Worm (Caenorhabditis elegans) whole organism, L4 larva: Measurements from ENCODE around the gene ZC84.6.

Experiments
- ama-1 ChIP-seq: fragments of 150-350 bp; optimal IDR thresholded peaks from 2 replicates; lab custom pipeline; 2014; ENCODE audit warnings: inconsistent platforms, mixed read lengths
- ces-1 ChIP-seq: fragments of 150-350 bp; sonication (generic microtip); optimal IDR thresholded peaks from 4 replicates; lab custom pipeline; 2014; ENCODE audit warnings: missing biosample characterization, missing genetic modification reagents, missing genetic modification characterization
- hlh-30 ChIP-seq: sonication (generic microtip); optimal IDR thresholded peaks from 2 replicates; lab custom pipeline; 2017; ENCODE audit warnings: antibody characterized with exemption, mild to moderate bottlenecking, missing genetic modification characterization, missing compliant biosample characterization; ENCODE audit not compliant: insufficient read depth
- madf-5 ChIP-seq, 2 experiments: fragments of 200-800 bp; sonication (Bioruptor generic); IDR thresholded peaks; 2 replicates each; pipeline ENCODE4 v1.3.6; 2022; ENCODE audit warnings: missing compliant biosample characterization in 2 of 2, missing genetic modification characterization in 2 of 2
- pha-4 ChIP-seq, 2 experiments: fragments of 150-350 bp in 1 of 2; fragments of 200-800 bp in 1 of 2; sonication (Bioruptor generic) in 1 of 2; IDR thresholded peaks in 1 of 2; optimal IDR thresholded peaks in 1 of 2; 2 replicates each; pipeline versions ENCODE4 v1.3.6 to Lab custom; 2014 to 2022; ENCODE audit warnings: missing genetic modification characterization in 2 of 2, missing genetic modification reagents in 2 of 2, missing biosample characterization in 1 of 2, missing compliant biosample characterization in 1 of 2

DNA sequence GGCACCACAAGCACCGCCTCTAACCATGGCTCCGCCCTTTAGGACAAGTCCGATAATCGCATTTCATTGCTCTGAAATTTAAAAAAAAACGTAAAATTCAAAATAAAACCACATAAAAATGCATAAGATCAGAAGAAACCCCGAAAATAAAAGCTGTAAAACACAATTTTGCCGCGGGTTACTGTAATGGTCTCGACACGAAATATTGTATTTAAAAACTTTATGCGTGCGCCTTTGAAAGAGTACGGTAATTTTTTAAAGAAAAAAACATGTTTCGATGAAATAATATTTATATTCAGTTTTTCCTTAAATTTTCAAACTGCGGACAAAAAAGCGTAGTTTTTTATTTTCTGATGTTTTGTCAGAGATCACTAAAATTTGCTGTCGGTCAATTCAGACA, 29.2 kb upstream of the ZC84.6 start, which contains the start of gene rnr-1:
- TF ChIP-seq madf-5 (GFP tag; IDR thresholded peaks at IDR 0.05; lab: Robert Waterston, UW) (no peak), ces-1 (no peak), hlh-30 (tag; lab: Kevin White, UChicago) (no peak), pha-4 (GFP tag; IDR thresholded peaks at IDR 0.05; lab: Robert Waterston, UW) (no peak), pha-4 (tag; optimal IDR thresholded peaks at IDR 0.05; lab: Kevin White, UChicago) (no peak), ama-1 (no peak)
